Fruit fly (Drosophila melanogaster) whole organism: Measurements from ENCODE around the gene NitFhit.

Experiments
- CG8478 ChIP-seq: fragments of >200 bp; optimal IDR thresholded peaks from 2 replicates; lab custom pipeline; 2018; ENCODE audit warnings: inconsistent platforms
- Dll ChIP-seq: fragments of >200 bp; optimal IDR thresholded peaks from 2 replicates; lab custom pipeline; 2017
- EcR ChIP-seq, 2 experiments: fragments of >200 bp; optimal IDR thresholded peaks; 2 replicates each; lab custom pipeline; 2017; ENCODE audit warnings: missing biosample characterization in 2 of 2, missing genetic modification characterization in 2 of 2, missing genetic modification reagents in 2 of 2
- pan ChIP-seq: fragments of >200 bp; optimal IDR thresholded peaks from 2 replicates; lab custom pipeline; 2017
- psq ChIP-seq: fragments of >200 bp; optimal IDR thresholded peaks from 2 replicates; lab custom pipeline; 2017
- usp ChIP-seq: fragments of >200 bp; optimal IDR thresholded peaks from 2 replicates; lab custom pipeline; 2017; ENCODE audit warnings: missing biosample characterization, missing genetic modification characterization, mixed read lengths

Gene NitFhit

dm6 chr3L:212520-212919 lies 9.0 kb downstream of the NitFhit start, which contains the start of the genes thoc7 and Dis3l2:
TSS of gene thoc7 (minus strand) at chr3L:212687.
TSS of gene Dis3l2 (plus strand) at chr3L:212709.
- TF ChIP-seq Dll, result no peak
- no peak for TF ChIP-seq psq (lab: Kevin White, UChicago)
- no peak for TF ChIP-seq usp (GFP tag; lab: Kevin White, UChicago)
- TF ChIP-seq pan (lab: Kevin White, UChicago), result no peak
- TF ChIP-seq CG8478 (lab: Kevin White, UChicago), result no peak
- no peak for TF ChIP-seq EcR (GFP tag; optimal IDR thresholded peaks at IDR 0.05; lab: Kevin White, UChicago)

dm6 chr3L:216325-216724 lies 12.8 kb downstream of the NitFhit start, which contains the start of gene Kaz1-ORFB:
TSS of gene Kaz1-ORFB (plus strand) at chr3L:216625.
- TF ChIP-seq Dll (no peak), usp (GFP tag; lab: Kevin White, UChicago) (no peak)

dm6 chr3L:217480-218118 lies 14.1 kb downstream of the NitFhit start, which contains the start of gene CG13877:
TSS of gene CG13877 (plus strand) at chr3L:218068.
- no peak for TF ChIP-seq EcR (GFP tag; optimal IDR thresholded peaks at IDR 0.05; lab: Kevin White, UChicago)
- TF ChIP-seq usp (GFP tag; lab: Kevin White, UChicago), result no peak
- no peak for TF ChIP-seq psq (lab: Kevin White, UChicago)
- TF ChIP-seq Dll, result no peak
- TF ChIP-seq CG8478 (lab: Kevin White, UChicago), result no peak
- no peak for TF ChIP-seq pan (lab: Kevin White, UChicago)

- TF ChIP-seq Dll (no peak), psq (lab: Kevin White, UChicago) (no peak), EcR (GFP tag; optimal IDR thresholded peaks at IDR 0.05; lab: Kevin White, UChicago) (no peak), pan (lab: Kevin White, UChicago) (no peak), CG8478 (lab: Kevin White, UChicago) (no peak), usp (GFP tag; lab: Kevin White, UChicago) (no peak)
These were observed 19.7 kb downstream of the NitFhit start, which contains the start of the genes pyx and CG33229 for dm6 chr3L:223019-223902. TSS of gene pyx (minus strand) at chr3L:223069. TSS of gene CG33229 (plus strand) at chr3L:223852.

dm6 chr3L:224004-224951 lies 20.7 kb downstream of the NitFhit start:
- TF ChIP-seq usp (GFP tag; lab: Kevin White, UChicago) (no peak), CG8478 (lab: Kevin White, UChicago) (peak; percentile 45)

- no peak for TF ChIP-seq usp (GFP tag; lab: Kevin White, UChicago)
- TF ChIP-seq CG8478 (lab: Kevin White, UChicago), result no peak
- no peak for TF ChIP-seq EcR (GFP tag; optimal IDR thresholded peaks at IDR 0.05; lab: Kevin White, UChicago)
- no peak for TF ChIP-seq Dll
- no peak for TF ChIP-seq psq (lab: Kevin White, UChicago)
- TF ChIP-seq pan (lab: Kevin White, UChicago), result no peak
These were observed 21.6 kb downstream of the NitFhit start for dm6 chr3L:225120-225519.

dm6 chr3L:231504-231903 lies 28.0 kb downstream of the NitFhit start, which contains the start of gene CG42846:
TSS of gene CG42846 (minus strand) at chr3L:231604.
- TF ChIP-seq EcR (GFP tag; optimal IDR thresholded peaks at IDR 0.05; lab: Kevin White, UChicago) (no peak), pan (lab: Kevin White, UChicago) (no peak), Dll (no peak), psq (lab: Kevin White, UChicago) (no peak), CG8478 (lab: Kevin White, UChicago) (no peak), usp (GFP tag; lab: Kevin White, UChicago) (no peak)

dm6 chr3L:232267-232666 lies 28.7 kb downstream of the NitFhit start, which contains the start of gene CG34454:
TSS of gene CG34454 (minus strand) at chr3L:232350.
- TF ChIP-seq Dll, result no peak
- TF ChIP-seq CG8478 (lab: Kevin White, UChicago), result no peak
- TF ChIP-seq usp (GFP tag; lab: Kevin White, UChicago), result no peak
- TF ChIP-seq EcR (GFP tag; optimal IDR thresholded peaks at IDR 0.05; lab: Kevin White, UChicago), result no peak
- no peak for TF ChIP-seq pan (lab: Kevin White, UChicago)
- no peak for TF ChIP-seq psq (lab: Kevin White, UChicago)

dm6 chr3L:233251-233650 lies 29.7 kb downstream of the NitFhit start, which contains the start of gene CG34453:
TSS of gene CG34453 (minus strand) at chr3L:233351.
- no peak for TF ChIP-seq CG8478 (lab: Kevin White, UChicago)
- no peak for TF ChIP-seq psq (lab: Kevin White, UChicago)
- no peak for TF ChIP-seq Dll
- TF ChIP-seq pan (lab: Kevin White, UChicago), result no peak
- TF ChIP-seq usp (GFP tag; lab: Kevin White, UChicago), result no peak
- no peak for TF ChIP-seq EcR (GFP tag; optimal IDR thresholded peaks at IDR 0.05; lab: Kevin White, UChicago)

- TF ChIP-seq Dll (no peak), psq (lab: Kevin White, UChicago) (no peak), EcR (GFP tag; optimal IDR thresholded peaks at IDR 0.05; lab: Kevin White, UChicago) (no peak), pan (lab: Kevin White, UChicago) (no peak), usp (GFP tag; lab: Kevin White, UChicago) (no peak), CG8478 (lab: Kevin White, UChicago) (no peak)
These were observed 30.8 kb downstream of the NitFhit start for dm6 chr3L:234337-234736.
